Worm (Caenorhabditis elegans) whole organism, young adult: Measurements from ENCODE around the gene str-141.

Experiments used
- B0019.2 ChIP-seq: fragments of 200-800 bp; sonication (Bioruptor generic); conservative IDR thresholded peaks from 2 replicates; pipeline ENCODE4 v1.3.6; 2022; ENCODE audit warnings: missing genetic modification reagents, missing genetic modification characterization, missing compliant biosample characterization
- B0035.1 ChIP-seq: sonication (generic microtip); optimal IDR thresholded peaks from 2 replicates; lab custom pipeline; 2016; ENCODE audit warnings: missing genetic modification characterization, mild to moderate bottlenecking, missing compliant biosample characterization, missing genotype, missing genetic modification reagents
- B0336.3 ChIP-seq: fragments of 200-800 bp; sonication (Bioruptor generic); IDR thresholded peaks from 2 replicates; pipeline ENCODE4 v1.3.6; 2022; ENCODE audit warnings: missing genetic modification characterization, missing compliant biosample characterization
- C17E4.6 ChIP-seq: fragments of 200-800 bp; sonication (Bioruptor generic); IDR thresholded peaks from 2 replicates; pipeline ENCODE4 v1.3.6; 2022; ENCODE audit warnings: missing genetic modification reagents, missing genetic modification characterization, missing compliant biosample characterization
- D2030.7 ChIP-seq: fragments of 200-800 bp; sonication (Bioruptor generic); IDR thresholded peaks from 2 replicates; pipeline ENCODE4 v1.3.6; 2022; ENCODE audit warnings: missing genetic modification reagents, missing genetic modification characterization, missing compliant biosample characterization
- F22D6.2 ChIP-seq: sonication (generic microtip); optimal IDR thresholded peaks from 2 replicates; lab custom pipeline; 2016; ENCODE audit warnings: mild to moderate bottlenecking, missing genetic modification characterization, missing compliant biosample characterization
- F33H1.4 ChIP-seq: fragments of 200-800 bp; sonication (Bioruptor generic); IDR thresholded peaks from 2 replicates; pipeline ENCODE4 v1.3.6; 2022; ENCODE audit warnings: missing genetic modification reagents, missing genetic modification characterization, missing compliant biosample characterization
- F39B2.1 ChIP-seq: fragments of 200-800 bp; sonication (Bioruptor generic); IDR thresholded peaks from 2 replicates; pipeline ENCODE4 v1.3.6; 2022; ENCODE audit warnings: missing genetic modification reagents, missing genetic modification characterization, missing compliant biosample characterization
- F49E8.2 ChIP-seq: sonication (generic microtip); optimal IDR thresholded peaks from 3 replicates; lab custom pipeline; 2017; ENCODE audit warnings: missing genetic modification characterization, mild to moderate bottlenecking, missing compliant biosample characterization, antibody characterized with exemption, moderate library complexity; ENCODE audit not compliant: insufficient read depth
- F52B5.7 ChIP-seq: sonication (generic microtip); optimal IDR thresholded peaks from 2 replicates; lab custom pipeline; 2016; ENCODE audit warnings: mild to moderate bottlenecking, missing genetic modification characterization, missing compliant biosample characterization
- F57A8.1 ChIP-seq: fragments of 200-800 bp; sonication (Bioruptor generic); optimal IDR thresholded peaks from 2 replicates; lab custom pipeline; 2018; ENCODE audit warnings: mild to moderate bottlenecking, missing genetic modification characterization, moderate library complexity, missing compliant biosample characterization
- K12H6.12 ChIP-seq: fragments of 200-800 bp; sonication (Bioruptor generic); optimal IDR thresholded peaks from 2 replicates; lab custom pipeline; 2018; ENCODE audit warnings: mild to moderate bottlenecking, missing genetic modification characterization, missing compliant biosample characterization
- T07F8.4 ChIP-seq: sonication (generic microtip); optimal IDR thresholded peaks from 2 replicates; lab custom pipeline; 2016; ENCODE audit warnings: mild to moderate bottlenecking, missing genetic modification characterization, moderate library complexity, missing compliant biosample characterization
- Y53G8AR.9 ChIP-seq: fragments of 200-800 bp; sonication (Bioruptor generic); conservative IDR thresholded peaks from 2 replicates; pipeline ENCODE4 v1.3.6; 2022; ENCODE audit warnings: missing genetic modification reagents, missing genetic modification characterization, missing compliant biosample characterization
- akir-1 ChIP-seq: fragments of 200-800 bp; sonication (Bioruptor generic); optimal IDR thresholded peaks from 2 replicates; lab custom pipeline; 2018; ENCODE audit warnings: mild to moderate bottlenecking, missing genetic modification characterization, moderate library complexity, missing compliant biosample characterization
- atf-7 ChIP-seq: sonication (generic microtip); optimal IDR thresholded peaks from 2 replicates; lab custom pipeline; 2017; ENCODE audit warnings: mild to moderate bottlenecking, missing genetic modification characterization, missing compliant biosample characterization
- attf-3 ChIP-seq: fragments of 200-800 bp; sonication (Bioruptor generic); conservative IDR thresholded peaks from 2 replicates; pipeline ENCODE4 v1.3.6; 2022; ENCODE audit warnings: missing genetic modification reagents, missing genetic modification characterization, missing compliant biosample characterization
- cebp-2 ChIP-seq: fragments of 200-800 bp; sonication (Bioruptor generic); IDR thresholded peaks from 2 replicates; pipeline ENCODE4 v1.3.6; 2022; ENCODE audit warnings: missing genetic modification characterization, missing compliant biosample characterization
- ceh-79 ChIP-seq: sonication (generic microtip); optimal IDR thresholded peaks from 2 replicates; lab custom pipeline; 2017; ENCODE audit warnings: mild to moderate bottlenecking, missing genetic modification characterization, missing compliant biosample characterization
- dpl-1 ChIP-seq: fragments of 150-350 bp; optimal IDR thresholded peaks from 2 replicates; lab custom pipeline; 2014; ENCODE audit warnings: missing biosample characterization, missing genetic modification reagents, missing genetic modification characterization
- egl-18 ChIP-seq: fragments of 200-800 bp; sonication (Bioruptor generic); IDR thresholded peaks from 2 replicates; pipeline ENCODE4 v1.3.6; 2022; ENCODE audit warnings: missing genetic modification reagents, missing genetic modification characterization, missing compliant biosample characterization
- fkh-3 ChIP-seq: sonication (generic microtip); optimal IDR thresholded peaks from 2 replicates; lab custom pipeline; 2016; ENCODE audit warnings: mild to moderate bottlenecking, missing genetic modification characterization, missing compliant biosample characterization
- let-526 ChIP-seq: fragments of 200-800 bp; sonication (Bioruptor generic); IDR thresholded peaks from 2 replicates; pipeline ENCODE4 v1.3.6; 2022; ENCODE audit warnings: missing genetic modification reagents, missing genetic modification characterization, missing compliant biosample characterization
- lin-54 ChIP-seq: fragments of 200-800 bp; sonication (Bioruptor generic); optimal IDR thresholded peaks from 2 replicates; lab custom pipeline; 2018; ENCODE audit warnings: mild to moderate bottlenecking, missing genetic modification characterization, missing compliant biosample characterization
- lsl-1 ChIP-seq: fragments of 200-800 bp; sonication (Bioruptor generic); optimal IDR thresholded peaks from 2 replicates; lab custom pipeline; 2018; ENCODE audit warnings: mild to moderate bottlenecking, missing genetic modification characterization, moderate library complexity, missing compliant biosample characterization
- madf-3 ChIP-seq: fragments of 200-800 bp; sonication (Bioruptor generic); IDR thresholded peaks from 2 replicates; pipeline ENCODE4 v1.3.6; 2022; ENCODE audit warnings: missing genetic modification reagents, missing genetic modification characterization, missing compliant biosample characterization
- mxl-1 ChIP-seq: sonication (generic microtip); optimal IDR thresholded peaks from 2 replicates; lab custom pipeline; 2016; ENCODE audit warnings: missing genetic modification characterization, missing compliant biosample characterization
- nhr-179 ChIP-seq: sonication (generic microtip); optimal IDR thresholded peaks from 2 replicates; lab custom pipeline; 2016; ENCODE audit warnings: mild to moderate bottlenecking, missing genetic modification characterization, missing compliant biosample characterization
- repo-1 ChIP-seq: sonication (generic microtip); optimal IDR thresholded peaks from 2 replicates; lab custom pipeline; 2017; ENCODE audit warnings: mild to moderate bottlenecking, missing genetic modification characterization, missing compliant biosample characterization
- sea-2 ChIP-seq: fragments of 200-800 bp; sonication (Bioruptor generic); IDR thresholded peaks from 2 replicates; pipeline ENCODE4 v1.3.6; 2022; ENCODE audit warnings: missing genetic modification characterization, missing compliant biosample characterization
- snpc-3.4 ChIP-seq: sonication (generic microtip); optimal IDR thresholded peaks from 2 replicates; lab custom pipeline; 2017; ENCODE audit warnings: missing genetic modification characterization, mild to moderate bottlenecking, missing compliant biosample characterization, antibody characterized with exemption, moderate library complexity, missing genotype, missing genetic modification reagents
- sptf-2 ChIP-seq: fragments of 200-800 bp; sonication (Bioruptor generic); optimal IDR thresholded peaks from 2 replicates; lab custom pipeline; 2018; ENCODE audit warnings: mild to moderate bottlenecking, missing genetic modification characterization, missing compliant biosample characterization
- xnd-1 ChIP-seq: sonication (generic microtip); optimal IDR thresholded peaks from 2 replicates; lab custom pipeline; 2016; ENCODE audit warnings: missing genotype, missing genetic modification reagents, missing genetic modification characterization, missing compliant biosample characterization
- ztf-25 ChIP-seq: fragments of 200-800 bp; sonication (Bioruptor generic); IDR thresholded peaks from 2 replicates; pipeline ENCODE4 v1.3.6; 2022; ENCODE audit warnings: missing genetic modification reagents, missing genetic modification characterization, missing compliant biosample characterization

The str-141 gene

ce11 chrV:11354264-11354663 is 30.6 kb upstream of the str-141 start:
- TF ChIP-seq attf-3 (no peak), akir-1 (GFP tag; lab: Kevin White, UChicago) (no peak)

ce11 chrV:11352893-11353292 is 29.3 kb upstream of the str-141 start, which contains the start of gene npr-25:
TSS of gene npr-25 (minus strand) at chrV:11352993.
- TF ChIP-seq K12H6.12 (tag; lab: Kevin White, UChicago) = no peak
- no peak for TF ChIP-seq F39B2.1
- TF ChIP-seq F49E8.2 (tag; lab: Kevin White, UChicago) = no peak
- no peak for TF ChIP-seq snpc-3.4
- no peak for TF ChIP-seq egl-18 (GFP tag; lab: Robert Waterston, UW)
- TF ChIP-seq sea-2 (GFP tag; lab: Robert Waterston, UW) = no peak
- no peak for TF ChIP-seq B0336.3 (GFP tag; lab: Robert Waterston, UW)
- TF ChIP-seq Y53G8AR.9 (GFP tag; lab: Robert Waterston, UW) = no peak
- TF ChIP-seq madf-3 (GFP tag; lab: Robert Waterston, UW) = no peak

ce11 chrV:11351263-11351662 is 27.6 kb upstream of the str-141 start:
- no peak for TF ChIP-seq F22D6.2
- TF ChIP-seq sptf-2 (GFP tag; lab: Kevin White, UChicago) = no peak
- no peak for TF ChIP-seq nhr-179 (tag; lab: Kevin White, UChicago)
- TF ChIP-seq repo-1 (tag; lab: Kevin White, UChicago) = no peak
- TF ChIP-seq ceh-79 (tag; lab: Kevin White, UChicago) = no peak
- no peak for TF ChIP-seq ztf-25 (GFP tag; lab: Robert Waterston, UW)
- TF ChIP-seq F52B5.7 = no peak
- no peak for TF ChIP-seq lsl-1 (GFP tag; lab: Kevin White, UChicago)
- no peak for TF ChIP-seq fkh-3
- no peak for TF ChIP-seq mxl-1 (tag; lab: Kevin White, UChicago)
- no peak for TF ChIP-seq B0035.1 (tag; lab: Kevin White, UChicago)
- TF ChIP-seq cebp-2 (GFP tag; lab: Robert Waterston, UW) = no peak
- TF ChIP-seq F33H1.4 (GFP tag; lab: Robert Waterston, UW) = no peak
- TF ChIP-seq xnd-1 = no peak
- TF ChIP-seq dpl-1 = no peak
- no peak for TF ChIP-seq lin-54 (GFP tag; lab: Kevin White, UChicago)
- no peak for TF ChIP-seq T07F8.4 (tag; lab: Kevin White, UChicago)

ce11 chrV:11346912-11347311 is 23.3 kb upstream of the str-141 start, which contains the start of gene grl-7:
TSS of gene grl-7 (minus strand) at chrV:11347012.
- TF ChIP-seq let-526 = 0 out of 2 replicates have a peak, but pooled peaks have one; percentile 24
- TF ChIP-seq snpc-3.4 = no peak
- TF ChIP-seq sea-2 (GFP tag; lab: Robert Waterston, UW) = no peak
- no peak for TF ChIP-seq madf-3 (GFP tag; lab: Robert Waterston, UW)
- TF ChIP-seq xnd-1 = no peak
- TF ChIP-seq B0019.2 = no peak
- no peak for TF ChIP-seq repo-1 (tag; lab: Kevin White, UChicago)
- no peak for TF ChIP-seq C17E4.6

ce11 chrV:11344816-11345336 is 21.3 kb upstream of the str-141 start:
- TF ChIP-seq F57A8.1 (no peak), atf-7 (tag; lab: Kevin White, UChicago) (no peak), D2030.7 (GFP tag; lab: Robert Waterston, UW) (no peak), F33H1.4 (GFP tag; lab: Robert Waterston, UW) (no peak), nhr-179 (tag; lab: Kevin White, UChicago) (no peak), sptf-2 (GFP tag; lab: Kevin White, UChicago) (no peak)
